Fruit fly (Drosophila melanogaster) whole organism, wandering third instar larva: ENCODE data around the gene CG15443.

ENCODE experiments used
- Hr78 ChIP-seq: fragments of >200 bp; optimal IDR thresholded peaks from 2 replicates; lab custom pipeline; 2017; ENCODE audit warnings: missing biosample characterization, missing genetic modification characterization
- Hr83 ChIP-seq: fragments of 200-300 bp; sonication (Bioruptor generic); optimal IDR thresholded peaks from 2 replicates; lab custom pipeline; 2016; ENCODE audit warnings: missing biosample characterization, mild to moderate bottlenecking, missing genetic modification characterization, moderate library complexity; ENCODE audit not compliant: poor library complexity, severe bottlenecking
- Myc ChIP-seq: fragments of >200 bp; optimal IDR thresholded peaks from 2 replicates; lab custom pipeline; 2017
- OdsH ChIP-seq: fragments of 200-800 bp; sonication (Bioruptor generic); optimal IDR thresholded peaks from 2 replicates; lab custom pipeline; 2016; ENCODE audit warnings: missing biosample characterization, mild to moderate bottlenecking, missing genetic modification characterization
- Rel ChIP-seq, 2 experiments: fragments of 200-800 bp; sonication (Bioruptor generic) in 1 of 2; optimal IDR thresholded peaks; 2 replicates in 1 of 2; 3 replicates in 1 of 2; lab custom pipeline; 2016 to 2019; ENCODE audit warnings: mild to moderate bottlenecking in 2 of 2, missing biosample characterization in 2 of 2, missing genetic modification characterization in 2 of 2, moderate library complexity in 1 of 2
- dmrt93B ChIP-seq: fragments of 200-800 bp; sonication (Bioruptor generic); optimal IDR thresholded peaks from 2 replicates; lab custom pipeline; 2018; ENCODE audit warnings: missing biosample characterization, mild to moderate bottlenecking, missing genetic modification characterization
- dsf ChIP-seq: sonication (Bioruptor generic); optimal IDR thresholded peaks from 2 replicates; lab custom pipeline; 2016; ENCODE audit warnings: missing biosample characterization, missing genetic modification characterization, borderline replicate concordance
- h ChIP-seq: fragments of 200-800 bp; sonication (Bioruptor generic); optimal IDR thresholded peaks from 3 replicates; lab custom pipeline; 2016; ENCODE audit warnings: missing biosample characterization, mild to moderate bottlenecking, missing genetic modification characterization
- jim ChIP-seq: fragments of 175-275, 200-325 bp; sonication (Bioruptor generic); optimal IDR thresholded peaks from 2 replicates; lab custom pipeline; 2016; ENCODE audit warnings: missing biosample characterization, mild to moderate bottlenecking, missing genetic modification characterization
- pan ChIP-seq: fragments of >200 bp; optimal IDR thresholded peaks from 2 replicates; lab custom pipeline; 2017
- psq ChIP-seq: fragments of 200-800 bp; sonication (Bioruptor generic); optimal IDR thresholded peaks from 3 replicates; lab custom pipeline; 2017; ENCODE audit warnings: missing biosample characterization, mild to moderate bottlenecking, missing genetic modification characterization, moderate library complexity
- rgr ChIP-seq: fragments of 200-800 bp; sonication (Bioruptor generic); optimal IDR thresholded peaks from 3 replicates; lab custom pipeline; 2016; ENCODE audit warnings: missing biosample characterization, mild to moderate bottlenecking, missing genetic modification characterization

dm6 chr2L:4456539-4456994 is 6.7 kb downstream of the CG15443 start, which contains the start of gene Gs1l:
- TF ChIP-seq Rel (GFP tag; optimal IDR thresholded peaks at IDR 0.05; lab: Kevin White, UChicago): no peak
- peak; percentile 26 for TF ChIP-seq Rel (tag; optimal IDR thresholded peaks at IDR 0.05; lab: Kevin White, UChicago)
- no peak for TF ChIP-seq dsf (GFP tag; lab: Kevin White, UChicago)
- no peak for TF ChIP-seq psq (GFP tag; lab: Kevin White, UChicago)
- no peak for TF ChIP-seq rgr
- no peak for TF ChIP-seq OdsH (GFP tag; lab: Kevin White, UChicago)
- no peak for TF ChIP-seq dmrt93B (GFP tag; lab: Kevin White, UChicago)
- no peak for TF ChIP-seq Hr83 (GFP tag; lab: Kevin White, UChicago)
- no peak for TF ChIP-seq h (GFP tag; lab: Kevin White, UChicago)
- no peak for TF ChIP-seq Hr78 (GFP tag; lab: Kevin White, UChicago)
- TF ChIP-seq pan (lab: Kevin White, UChicago): no peak
- TF ChIP-seq jim (GFP tag; lab: Kevin White, UChicago): no peak
- TF ChIP-seq Myc: no peak
